Fruit fly (Drosophila melanogaster) Kc167 (cell line): Measurements from ENCODE around the gene CG42820.

Experiments
- Myc ChIP-seq: fragments of >200 bp; optimal IDR thresholded peaks from 2 replicates; lab custom pipeline; 2017; ENCODE audit warnings: missing external identifiers
- Sin3A ChIP-seq: fragments of >200 bp; optimal IDR thresholded peaks from 2 replicates; lab custom pipeline; 2018; ENCODE audit warnings: missing external identifiers
- h ChIP-seq: fragments of >200 bp; optimal IDR thresholded peaks from 3 replicates; lab custom pipeline; 2018; ENCODE audit warnings: missing external identifiers
- insv ChIP-seq: fragments of >200 bp; optimal IDR thresholded peaks from 3 replicates; lab custom pipeline; 2018; ENCODE audit warnings: missing external identifiers
- psq ChIP-seq: fragments of >200 bp; optimal IDR thresholded peaks from 2 replicates; lab custom pipeline; 2017; ENCODE audit warnings: missing external identifiers
- ttk ChIP-seq: sonication (Bioruptor generic); optimal IDR thresholded peaks from 2 replicates; lab custom pipeline; 2017; ENCODE audit warnings: missing external identifiers

CG42820 gene

dm6 chr2L:8362955-8363285 is 29.3 kb downstream of the CG42820 start:
- TF ChIP-seq ttk (no peak), insv (lab: Kevin White, UChicago) (no peak), Myc (no peak), h (lab: Kevin White, UChicago) (no peak), Sin3A (lab: Kevin White, UChicago) (no peak)

DNA sequence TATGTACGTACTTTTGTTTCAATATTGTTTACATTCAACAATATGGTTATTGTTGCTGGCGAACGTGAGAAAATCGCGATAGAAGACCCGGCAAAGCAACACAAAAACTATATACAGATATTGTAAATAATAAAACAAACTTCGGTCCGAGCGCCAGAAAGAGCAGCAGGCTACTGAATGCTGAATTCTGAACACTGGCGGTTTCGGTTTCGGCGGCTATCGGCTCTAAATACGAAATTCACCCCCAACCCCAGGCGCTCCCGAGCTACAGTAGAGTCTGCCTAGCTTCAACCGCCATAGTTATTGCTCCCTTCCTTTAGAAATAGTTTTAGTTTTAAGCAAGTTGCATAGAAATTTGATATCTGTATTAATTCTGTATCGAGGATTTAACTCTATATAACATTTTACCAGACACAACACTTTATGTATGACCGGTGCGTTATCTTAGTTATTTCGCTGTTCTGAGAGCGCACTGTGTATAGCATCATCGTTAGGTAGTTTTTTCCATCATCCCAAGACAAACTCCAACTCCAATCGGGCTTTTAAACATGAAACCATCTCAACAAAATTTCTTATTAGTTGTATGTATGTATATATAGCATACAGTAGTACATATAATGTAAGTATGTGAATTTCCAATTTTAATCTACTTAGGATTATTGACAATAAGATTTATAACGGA is 29.8 kb downstream of the CG42820 start, which contains the start of gene CG7627:
CG7627 (minus strand) TSS at position 197 of the 682 bp plus-strand sequence.
- no peak for TF ChIP-seq h (lab: Kevin White, UChicago)
- TF ChIP-seq psq (lab: Kevin White, UChicago) = no peak
- TF ChIP-seq ttk = no peak
- TF ChIP-seq insv (lab: Kevin White, UChicago) = no peak
- TF ChIP-seq Sin3A (lab: Kevin White, UChicago) = no peak

dm6 chr2L:8361204-8361952 is 30.8 kb downstream of the CG42820 start:
- TF ChIP-seq insv (lab: Kevin White, UChicago) (no peak), psq (lab: Kevin White, UChicago) (no peak)

- TF ChIP-seq Sin3A (lab: Kevin White, UChicago) (no peak), h (lab: Kevin White, UChicago) (no peak), psq (lab: Kevin White, UChicago) (no peak), insv (lab: Kevin White, UChicago) (no peak), ttk (no peak), Myc (no peak)
These were observed 36.8 kb downstream of the CG42820 start for dm6 chr2L:8355419-8355818.

DNA sequence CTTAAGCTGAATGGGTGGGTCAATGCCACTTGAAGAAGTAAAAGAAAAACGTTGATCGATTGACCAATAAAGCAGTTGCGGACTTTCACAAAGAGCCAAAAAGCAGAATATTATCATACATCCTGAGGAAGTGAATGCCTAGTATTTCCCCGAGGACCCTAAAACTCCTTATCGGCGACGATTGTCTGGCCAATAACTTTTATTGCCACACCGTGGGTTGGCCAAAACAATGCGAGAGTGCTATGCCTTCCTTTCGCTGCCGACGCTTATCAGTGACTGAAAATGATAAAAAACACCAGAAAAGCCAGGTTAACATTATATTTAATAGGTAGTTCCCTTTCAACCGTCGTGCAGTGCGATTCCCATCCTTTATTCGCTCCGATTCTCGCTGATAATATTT is 40.3 kb downstream of the CG42820 start, which contains the start of gene Mur29B:
Mur29B (plus strand) TSS at position 324 of the 400 bp plus-strand sequence.
- TF ChIP-seq psq (lab: Kevin White, UChicago) (no peak), insv (lab: Kevin White, UChicago) (no peak), Myc (no peak), Sin3A (lab: Kevin White, UChicago) (no peak), h (lab: Kevin White, UChicago) (no peak), ttk (no peak)

DNA sequence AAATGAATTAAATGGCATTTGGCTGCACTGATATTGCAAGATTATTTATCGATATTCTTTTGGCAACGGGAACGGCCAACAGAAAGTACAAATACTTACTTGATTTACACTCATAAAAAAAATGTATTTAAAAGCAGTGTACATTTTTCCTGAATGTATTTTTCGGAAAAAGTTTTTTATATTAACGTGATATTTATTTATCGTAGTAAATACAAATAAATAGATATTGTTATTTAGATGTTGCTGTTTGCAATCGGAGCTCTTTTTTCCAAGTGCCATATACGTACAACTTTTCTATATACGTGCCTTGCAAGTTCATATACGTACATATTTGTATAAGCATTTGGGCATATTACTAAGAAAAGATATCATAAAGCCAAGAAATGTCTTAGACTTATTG is 40.9 kb downstream of the CG42820 start:
- no peak for TF ChIP-seq Sin3A (lab: Kevin White, UChicago)
- TF ChIP-seq insv (lab: Kevin White, UChicago) = no peak
- no peak for TF ChIP-seq Myc
- no peak for TF ChIP-seq h (lab: Kevin White, UChicago)
- no peak for TF ChIP-seq ttk
- TF ChIP-seq psq (lab: Kevin White, UChicago) = no peak

DNA sequence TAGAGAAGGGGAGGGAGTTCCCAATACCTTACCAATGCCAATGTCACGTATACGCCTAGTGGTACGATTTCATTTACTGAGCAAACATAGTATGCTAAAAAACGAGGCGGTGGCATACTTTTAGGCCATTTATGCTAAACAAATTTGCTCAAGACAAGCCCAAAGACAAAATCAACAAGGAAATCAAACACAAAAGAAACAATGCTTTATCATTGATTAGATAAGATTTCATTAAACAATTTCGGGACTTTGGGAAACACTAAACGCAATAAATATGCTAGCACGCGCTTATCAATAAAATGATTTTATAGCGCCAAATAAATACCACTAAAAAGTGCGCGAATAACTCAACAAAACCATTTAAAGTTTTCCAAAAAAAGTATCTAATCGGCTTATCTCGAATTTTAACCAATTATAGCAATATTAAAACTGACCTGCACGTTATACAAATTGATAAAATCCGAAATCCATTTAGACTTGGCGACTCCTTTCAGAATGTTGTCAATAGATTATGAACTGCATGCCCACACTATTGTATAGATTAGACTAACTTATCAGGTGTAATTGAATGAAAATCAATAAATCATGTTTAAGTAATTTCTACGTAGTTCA is 41.5 kb downstream of the CG42820 start:
- TF ChIP-seq psq (lab: Kevin White, UChicago) (no peak), h (lab: Kevin White, UChicago) (no peak), Sin3A (lab: Kevin White, UChicago) (no peak), insv (lab: Kevin White, UChicago) (no peak), Myc (no peak), ttk (no peak)

dm6 chr2L:8346260-8346659 is 45.9 kb downstream of the CG42820 start, which contains the start of gene CG7778:
Gene CG7778, plus strand, starts transcription at chr2L:8346620.
- TF ChIP-seq Sin3A (lab: Kevin White, UChicago) (no peak), Myc (no peak), ttk (no peak), psq (lab: Kevin White, UChicago) (no peak), h (lab: Kevin White, UChicago) (no peak), insv (lab: Kevin White, UChicago) (no peak)

dm6 chr2L:8344536-8344935 is 47.7 kb downstream of the CG42820 start:
- no peak for TF ChIP-seq Sin3A (lab: Kevin White, UChicago)
- TF ChIP-seq insv (lab: Kevin White, UChicago) = no peak
- no peak for TF ChIP-seq ttk

DNA sequence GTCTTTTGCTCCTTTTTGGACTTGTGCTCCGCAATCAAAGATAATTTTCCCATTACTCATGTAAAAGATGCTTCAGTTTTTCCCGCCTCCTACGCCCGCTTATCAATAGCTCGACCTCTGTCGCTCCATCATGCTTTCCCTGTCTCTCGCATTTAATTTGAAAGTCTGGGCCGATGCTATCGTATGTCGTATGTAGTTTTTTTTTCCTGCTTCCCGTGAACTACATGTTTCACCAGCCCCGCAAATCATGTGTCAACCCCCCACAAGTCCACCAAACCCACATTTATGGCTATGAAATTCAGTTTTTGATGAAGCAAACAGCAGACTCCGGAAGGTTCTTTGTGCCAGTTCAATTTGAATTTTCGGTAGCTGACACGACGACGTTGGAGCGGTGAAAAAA is 49.8 kb downstream of the CG42820 start, which contains the start of gene CG14273:
CG14273 (plus strand) TSS at position 301 of the 400 bp plus-strand sequence.
- TF ChIP-seq Sin3A (lab: Kevin White, UChicago) = no peak
- TF ChIP-seq Myc = no peak
- TF ChIP-seq ttk = no peak
- no peak for TF ChIP-seq psq (lab: Kevin White, UChicago)
- no peak for TF ChIP-seq h (lab: Kevin White, UChicago)
- no peak for TF ChIP-seq insv (lab: Kevin White, UChicago)
